Fruit fly (Drosophila melanogaster) S2 (cell line): ENCODE data around the gene Ent3.

ENCODE experiments used
- CG8478 ChIP-seq: fragments of >200 bp; optimal IDR thresholded peaks from 2 replicates; lab custom pipeline; 2018
- CTCF ChIP-seq, 2 experiments: fragments of >200 bp; optimal IDR thresholded peaks; 2 replicates each; lab custom pipeline; 2018

Ent3 gene

DNA sequence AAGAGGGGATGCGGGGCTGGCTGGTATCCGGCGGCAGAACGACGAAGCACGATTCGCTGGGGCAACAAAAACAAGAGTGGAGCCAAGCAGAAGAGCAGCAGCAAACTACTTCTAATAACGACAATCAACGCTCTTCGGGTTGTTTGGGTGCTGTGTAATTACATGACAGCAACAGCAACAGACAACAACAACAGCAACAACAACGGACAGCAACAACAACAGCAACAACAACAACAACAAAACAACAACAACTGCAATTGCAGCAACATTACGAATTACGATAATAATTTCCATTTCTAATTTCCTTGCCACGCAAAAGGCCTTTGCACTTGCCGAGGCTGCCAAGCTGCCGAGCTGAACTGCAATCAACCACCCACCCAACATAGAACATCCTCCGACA, 11.0 kb downstream of the Ent3 start:
- TF ChIP-seq CTCF (optimal IDR thresholded peaks at IDR 0.05; lab: Kevin White, UChicago) (no peak), CG8478 (lab: Kevin White, UChicago) (no peak)

DNA sequence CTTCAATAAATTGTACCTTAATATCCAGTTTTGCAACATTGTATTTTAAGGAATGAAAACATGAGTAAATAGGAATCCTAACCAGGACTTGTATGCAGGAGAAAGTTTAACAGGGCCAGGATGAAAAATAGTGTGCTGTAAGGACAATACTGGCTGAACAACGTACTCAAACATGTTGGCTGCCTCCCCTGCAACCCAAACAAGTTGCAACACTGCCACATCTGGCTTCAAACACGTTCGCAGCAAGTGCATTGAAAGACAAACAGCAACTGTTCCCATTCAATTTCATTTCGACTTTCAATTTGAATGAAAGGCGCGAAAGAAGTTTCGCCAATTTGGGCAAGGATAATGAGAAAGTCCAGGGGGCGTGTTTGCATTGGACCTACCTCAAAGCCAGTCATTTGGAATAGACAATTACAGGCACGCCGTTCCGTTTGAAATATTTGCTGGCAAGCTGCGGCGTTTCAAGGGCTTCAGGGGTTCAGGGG, 14.6 kb downstream of the Ent3 start:
- TF ChIP-seq CG8478 (lab: Kevin White, UChicago): no peak
- no peak for TF ChIP-seq CTCF (optimal IDR thresholded peaks at IDR 0.05; lab: Kevin White, UChicago)

DNA sequence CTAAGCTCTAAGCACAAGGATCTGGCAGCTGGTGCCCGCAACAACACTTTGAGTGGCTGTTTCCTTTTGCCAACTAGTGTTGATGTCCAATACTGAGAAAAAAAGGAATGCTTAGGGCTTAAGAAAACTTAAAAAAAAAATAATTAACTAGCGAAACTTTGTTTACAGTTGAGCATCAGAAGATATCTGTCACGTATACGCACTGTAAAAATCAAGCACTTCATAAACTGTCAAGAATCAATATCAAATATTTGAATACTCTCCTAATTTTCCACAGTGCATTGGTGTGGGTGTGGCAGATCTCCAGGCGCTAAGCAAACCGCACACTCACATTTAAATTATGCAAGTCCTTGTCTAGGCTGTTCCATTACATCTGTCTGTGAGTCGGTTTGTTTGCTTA, 20.8 kb downstream of the Ent3 start:
- TF ChIP-seq CG8478 (lab: Kevin White, UChicago): no peak
- no peak for TF ChIP-seq CTCF (optimal IDR thresholded peaks at IDR 0.05; lab: Kevin White, UChicago)

DNA sequence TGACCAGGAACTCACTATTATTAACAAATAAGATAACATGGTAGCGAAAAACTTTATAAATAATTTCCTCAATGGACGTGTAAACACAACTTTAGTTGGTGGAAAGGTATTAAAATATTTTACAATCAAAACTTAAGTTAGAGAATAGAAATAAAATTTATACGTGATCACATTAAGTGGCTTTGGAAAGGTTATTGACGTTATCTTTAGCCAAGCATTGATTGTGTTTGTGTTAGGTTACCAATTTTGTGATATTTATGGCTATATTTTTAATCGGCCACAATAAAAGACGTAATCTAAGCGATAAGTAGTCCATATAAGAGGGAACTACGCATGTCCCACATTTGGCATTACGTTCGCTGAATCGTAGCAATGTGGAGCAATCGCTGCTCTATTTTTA, 31.2 kb downstream of the Ent3 start, which contains the start of gene CG14120:
TSS of gene CG14120 (plus strand) at position 360 of the 400 bp plus-strand sequence.
- TF ChIP-seq CG8478 (lab: Kevin White, UChicago) (no peak), CTCF (optimal IDR thresholded peaks at IDR 0.05; lab: Kevin White, UChicago) (no peak)

DNA sequence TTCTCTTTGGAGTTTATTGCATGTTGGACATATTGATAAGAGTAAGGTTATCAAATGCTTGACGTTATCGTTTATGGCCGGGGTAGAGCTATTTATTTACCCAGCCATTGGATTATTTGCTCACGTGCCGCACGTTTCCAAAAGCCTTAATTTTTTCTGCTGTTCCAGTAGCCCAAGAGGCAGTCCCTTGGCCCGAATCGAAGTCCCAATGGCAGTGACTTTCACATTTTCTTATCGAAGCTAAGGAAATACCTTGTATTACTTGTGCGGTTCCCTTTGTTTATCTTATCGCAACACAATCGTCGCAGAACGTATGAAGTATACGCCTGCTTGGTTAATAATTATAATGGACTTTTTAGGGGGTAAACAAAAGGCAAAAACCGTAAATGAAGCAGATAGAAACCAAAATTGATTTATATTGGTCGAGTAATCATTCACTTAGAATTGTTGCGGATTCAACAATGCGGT, 35.9 kb downstream of the Ent3 start, which contains the start of gene CG43894:
TSS of gene CG43894 (plus strand) at position 418 of the 468 bp plus-strand sequence.
- no peak for TF ChIP-seq CG8478 (lab: Kevin White, UChicago)
- no peak for TF ChIP-seq CTCF (optimal IDR thresholded peaks at IDR 0.05; lab: Kevin White, UChicago)

DNA sequence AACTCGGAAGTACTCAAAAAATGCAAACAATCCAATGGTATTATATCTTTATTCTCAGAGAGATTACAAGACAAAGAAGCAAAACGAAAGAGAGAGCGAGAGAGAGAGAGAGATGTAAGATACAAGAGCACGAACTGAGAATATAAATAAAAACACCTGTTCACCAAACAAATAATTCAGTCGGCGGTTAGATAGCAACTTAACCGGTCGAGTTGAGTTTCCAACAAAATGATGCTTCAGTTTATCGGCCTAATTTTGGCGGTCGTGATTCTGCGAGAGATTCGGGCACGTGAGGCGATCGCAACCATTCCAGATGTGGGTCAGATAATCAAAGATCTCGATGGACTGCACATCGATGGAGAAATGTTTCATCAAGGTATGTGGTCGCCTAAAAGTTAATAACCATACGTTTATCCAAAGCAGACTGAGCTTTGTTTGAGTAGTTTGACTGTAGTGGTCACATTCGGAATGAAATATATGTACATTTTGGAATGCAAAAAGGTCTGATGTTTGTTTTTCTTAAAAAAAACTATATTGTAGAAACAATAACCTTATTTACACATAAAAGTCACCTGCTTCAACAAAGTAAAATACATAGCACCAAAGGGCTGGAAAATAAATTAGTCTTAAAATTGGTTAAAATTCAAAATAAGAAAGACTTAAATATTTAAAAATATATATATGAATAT, 39.2 kb downstream of the Ent3 start, which contains the start of gene CG14118:
TSS of gene CG14118 (plus strand) at position 174 of the 689 bp plus-strand sequence.
- no peak for TF ChIP-seq CTCF (optimal IDR thresholded peaks at IDR 0.05; lab: Kevin White, UChicago)
- no peak for TF ChIP-seq CG8478 (lab: Kevin White, UChicago)

DNA sequence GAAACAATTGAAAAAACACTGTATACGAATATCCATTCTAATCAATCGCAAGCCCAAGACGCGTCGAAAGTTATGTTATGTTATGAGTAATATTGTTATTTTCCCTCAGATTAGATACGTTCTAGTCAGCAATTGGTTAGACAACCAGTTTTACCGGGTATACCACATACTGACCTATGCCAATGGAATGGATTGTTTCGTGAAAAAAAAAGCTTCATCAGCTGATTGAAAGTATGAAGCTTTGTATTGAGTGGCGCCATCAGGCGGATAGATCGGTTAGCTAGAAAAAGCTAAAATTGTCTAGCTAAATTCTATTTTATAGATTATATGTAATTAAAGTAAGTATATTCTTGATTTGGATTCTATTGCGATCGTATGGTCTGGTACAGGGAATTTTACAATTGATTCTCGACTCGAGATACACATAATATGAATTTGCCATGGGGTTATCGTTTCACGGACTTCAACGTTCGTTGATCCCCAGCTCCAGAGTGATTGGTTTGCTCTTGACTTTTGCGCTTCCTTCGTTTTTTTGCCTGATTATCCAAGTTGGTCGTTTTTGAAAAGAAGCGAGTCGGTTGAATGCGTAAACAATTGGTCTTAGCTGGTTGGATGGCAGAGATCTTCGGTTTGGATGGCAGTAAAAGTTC, 49.3 kb downstream of the Ent3 start, which contains the start of gene CG12520:
TSS of gene CG12520 (minus strand) at position 159 of the 650 bp plus-strand sequence.
- TF ChIP-seq CTCF (optimal IDR thresholded peaks at IDR 0.05; lab: Kevin White, UChicago): peak in 1 of 2 experiments; percentile 50
- no peak for TF ChIP-seq CG8478 (lab: Kevin White, UChicago)

DNA sequence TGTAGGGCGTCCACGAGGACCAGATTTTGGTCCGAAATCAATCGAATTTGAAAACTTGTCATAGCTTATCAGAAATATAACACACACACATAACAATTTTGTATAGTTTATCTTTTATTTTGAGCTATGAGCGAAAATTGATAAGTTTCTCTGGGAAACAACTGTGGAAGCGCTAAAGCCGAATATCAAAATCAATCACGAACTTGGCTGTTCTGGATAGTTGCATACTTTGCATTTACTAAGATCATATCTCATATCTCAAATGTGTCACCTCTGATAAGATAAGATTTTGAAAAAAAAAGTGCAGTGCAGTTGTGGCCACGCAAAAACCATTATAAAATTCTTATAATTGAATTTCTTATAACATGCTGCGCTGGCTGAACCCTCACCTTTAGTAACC, 50.2 kb downstream of the Ent3 start, which contains the start of gene CG32117:
TSS of gene CG32117 (minus strand) at position 101 of the 400 bp plus-strand sequence.
- no peak for TF ChIP-seq CTCF (optimal IDR thresholded peaks at IDR 0.05; lab: Kevin White, UChicago)
- TF ChIP-seq CG8478 (lab: Kevin White, UChicago): no peak
